Worm (Caenorhabditis elegans) whole organism, L1 larva: ENCODE data around the gene nprl-3.

Experiments
- C04F5.9 ChIP-seq: sonication (generic microtip); optimal IDR thresholded peaks from 2 replicates; lab custom pipeline; 2016; ENCODE audit warnings: missing genetic modification characterization, missing compliant biosample characterization
- blmp-1 ChIP-seq: fragments of 150-350 bp; optimal IDR thresholded peaks from 2 replicates; lab custom pipeline; 2014; ENCODE audit warnings: missing biosample characterization, missing genetic modification characterization
- ceh-90 ChIP-seq: sonication (generic microtip); optimal IDR thresholded peaks from 2 replicates; lab custom pipeline; 2016; ENCODE audit warnings: missing genetic modification characterization, missing compliant biosample characterization
- efl-3 ChIP-seq: fragments of 200-800 bp; sonication (Bioruptor generic); optimal IDR thresholded peaks from 2 replicates; lab custom pipeline; 2018; ENCODE audit warnings: mild to moderate bottlenecking, missing genetic modification characterization, missing compliant biosample characterization
- fkh-10 ChIP-seq: sonication (generic microtip); optimal IDR thresholded peaks from 2 replicates; lab custom pipeline; 2017; ENCODE audit warnings: missing biosample characterization, missing genetic modification reagents, missing genetic modification characterization
- fkh-4 ChIP-seq: sonication (generic microtip); optimal IDR thresholded peaks from 2 replicates; lab custom pipeline; 2016; ENCODE audit warnings: missing compliant biosample characterization, missing genetic modification characterization, borderline replicate concordance
- mdl-1 ChIP-seq, 2 experiments: fragments of 150-350 bp; optimal IDR thresholded peaks; 2 replicates each; lab custom pipeline; 2014 to 2017; ENCODE audit warnings: missing biosample characterization in 2 of 2, missing genetic modification characterization in 2 of 2, inconsistent platforms in 1 of 2
- nhr-12 ChIP-seq: sonication (generic microtip); optimal IDR thresholded peaks from 2 replicates; lab custom pipeline; 2017; ENCODE audit warnings: missing biosample characterization, missing genetic modification characterization
- nhr-20 ChIP-seq: sonication (generic microtip); optimal IDR thresholded peaks from 2 replicates; lab custom pipeline; 2016; ENCODE audit warnings: mild to moderate bottlenecking, missing genetic modification characterization, missing compliant biosample characterization
- nhr-77 ChIP-seq: fragments of 150-350 bp; optimal IDR thresholded peaks from 2 replicates; lab custom pipeline; 2014; ENCODE audit warnings: missing biosample characterization, missing genetic modification characterization
- tlp-1 ChIP-seq: fragments of 150-350 bp; optimal IDR thresholded peaks from 2 replicates; lab custom pipeline; 2014; ENCODE audit warnings: missing biosample characterization, missing genetic modification characterization
- unc-86 ChIP-seq: sonication (generic microtip); optimal IDR thresholded peaks from 2 replicates; lab custom pipeline; 2016; ENCODE audit warnings: missing genetic modification characterization, missing compliant biosample characterization

Gene nprl-3

DNA sequence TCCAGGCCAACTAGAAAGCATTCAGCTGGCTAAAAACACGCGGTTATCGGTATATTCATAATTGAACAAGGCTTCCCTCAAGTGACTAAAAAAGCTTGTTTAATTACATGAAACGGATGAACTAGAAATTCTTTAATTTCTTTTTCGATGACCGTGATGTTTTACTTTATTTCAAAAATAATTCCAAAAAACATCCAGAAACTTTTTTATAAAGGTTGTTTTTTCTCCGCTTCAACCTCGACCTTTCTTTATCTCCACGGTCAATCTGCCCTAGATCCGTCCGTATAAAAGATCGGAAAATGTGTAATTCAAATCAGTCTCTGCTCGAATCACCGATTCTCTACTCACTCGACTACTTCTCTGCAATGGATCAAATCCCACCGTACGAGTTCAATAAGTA lies 48.2 kb downstream of the nprl-3 start, which contains the start of gene F17E9.5:
F17E9.5 (plus strand) TSS at position 301 of the 400 bp plus-strand sequence.
- TF ChIP-seq efl-3 = no peak
- no peak for TF ChIP-seq mdl-1 (tag; optimal IDR thresholded peaks at IDR 0.05; lab: Kevin White, UChicago)
- no peak for TF ChIP-seq C04F5.9 (tag; lab: Kevin White, UChicago)
- TF ChIP-seq fkh-4 = no peak

DNA sequence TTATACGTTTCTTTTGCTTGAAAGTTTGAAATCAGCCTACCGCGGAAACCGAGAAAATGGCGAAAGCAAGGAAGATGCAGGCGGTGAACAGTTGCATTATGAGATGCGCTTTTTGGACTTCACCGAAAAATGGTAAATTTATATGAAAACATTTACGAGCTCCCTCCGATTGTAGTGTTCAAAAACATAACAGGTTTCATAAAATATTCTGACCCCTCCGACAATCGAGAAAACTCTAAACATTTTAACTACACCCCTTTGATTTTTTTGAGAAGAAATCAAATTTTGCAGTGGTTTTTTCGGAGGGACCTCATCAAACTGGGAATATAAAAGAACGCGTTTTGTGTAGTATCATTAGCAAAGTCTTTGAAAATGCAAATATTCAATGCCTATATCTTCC lies 49.8 kb downstream of the nprl-3 start, which contains the start of the genes F17E9.18 and F17E9.15:
F17E9.18 (minus strand) TSS at position 101 of the 400 bp plus-strand sequence.
F17E9.15 (plus strand) TSS at position 368 of the 400 bp plus-strand sequence.
- TF ChIP-seq blmp-1 (tag; lab: Kevin White, UChicago) (no peak), tlp-1 (tag; lab: Kevin White, UChicago) (no peak), unc-86 (tag; lab: Kevin White, UChicago) (no peak), nhr-12 (no peak), nhr-77 (no peak), fkh-4 (no peak), nhr-20 (tag; lab: Kevin White, UChicago) (no peak)

DNA sequence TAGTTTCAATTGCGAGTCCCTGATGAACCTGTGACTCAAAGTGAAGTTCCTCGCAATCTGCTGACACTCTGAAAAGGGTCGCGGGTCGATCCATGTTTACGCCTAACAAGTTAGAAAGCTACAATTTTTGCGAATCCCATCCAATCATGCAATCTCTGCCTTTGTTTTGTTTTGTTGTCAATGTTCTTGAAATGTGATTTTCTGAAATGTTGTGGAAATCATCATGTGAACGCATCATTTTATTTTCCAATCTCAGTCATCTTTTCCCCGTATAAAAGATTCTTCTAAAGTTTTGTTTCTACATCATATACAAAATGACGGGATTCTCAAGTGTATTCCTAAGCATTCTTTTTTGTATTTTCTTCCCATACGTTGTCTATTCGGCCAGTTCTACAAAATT lies 50.8 kb downstream of the nprl-3 start, which contains the start of gene F17E9.4:
F17E9.4 (plus strand) TSS at position 301 of the 400 bp plus-strand sequence.
- no peak for TF ChIP-seq ceh-90
- no peak for TF ChIP-seq fkh-10 (GFP tag; lab: Kevin White, UChicago)
